Worm (Caenorhabditis elegans) whole organism, L3 larva: ENCODE measurements around the gene Y40H7A.4.

Experiments
- R02D3.7 ChIP-seq: fragments of 150-350 bp; optimal IDR thresholded peaks from 2 replicates; lab custom pipeline; 2014; ENCODE audit warnings: missing biosample characterization, missing genetic modification characterization
- ZK546.5 ChIP-seq: sonication (generic microtip); optimal IDR thresholded peaks from 2 replicates; lab custom pipeline; 2017; ENCODE audit warnings: missing biosample characterization, missing genetic modification characterization
- ama-1 ChIP-seq: fragments of 150-350 bp; optimal IDR thresholded peaks from 2 replicates; lab custom pipeline; 2018
- ceh-16 ChIP-seq: sonication (generic microtip); optimal IDR thresholded peaks from 2 replicates; lab custom pipeline; 2017; ENCODE audit warnings: missing biosample characterization, missing genetic modification characterization
- ceh-28 ChIP-seq: fragments of 150-350 bp; optimal IDR thresholded peaks from 2 replicates; lab custom pipeline; 2014; ENCODE audit warnings: missing biosample characterization, missing genetic modification reagents, missing genetic modification characterization
- ceh-82 ChIP-seq: fragments of 150-350 bp; optimal IDR thresholded peaks from 2 replicates; lab custom pipeline; 2014; ENCODE audit warnings: missing biosample characterization, missing genetic modification characterization
- egl-27 ChIP-seq: sonication (generic microtip); optimal IDR thresholded peaks from 4 replicates; lab custom pipeline; 2017; ENCODE audit warnings: missing biosample characterization, missing genetic modification reagents, missing genetic modification characterization
- egl-5 ChIP-seq: fragments of 150-350 bp; optimal IDR thresholded peaks from 2 replicates; lab custom pipeline; 2017; ENCODE audit warnings: missing biosample characterization, missing genetic modification reagents, missing genetic modification characterization, inconsistent platforms
- elt-1 ChIP-seq: fragments of 150-350 bp; optimal IDR thresholded peaks from 2 replicates; lab custom pipeline; 2014; ENCODE audit warnings: missing biosample characterization, missing genetic modification characterization
- elt-2 ChIP-seq: sonication (generic microtip); optimal IDR thresholded peaks from 2 replicates; lab custom pipeline; 2016; ENCODE audit warnings: missing genetic modification reagents, mild to moderate bottlenecking, missing genetic modification characterization, missing compliant biosample characterization
- elt-3 ChIP-seq, 3 experiments: fragments of 150-350 bp in 1 of 3; sonication (generic microtip) in 2 of 3; optimal IDR thresholded peaks; 2 replicates in 2 of 3; 4 replicates in 1 of 3; lab custom pipeline; 2014 to 2017; ENCODE audit warnings: missing biosample characterization in 3 of 3, missing genetic modification characterization in 3 of 3
- eor-1 ChIP-seq, 2 experiments: fragments of 150-350 bp; optimal IDR thresholded peaks; 2 replicates each; lab custom pipeline; 2014 to 2018; ENCODE audit warnings: missing biosample characterization in 2 of 2, missing genetic modification characterization in 2 of 2
- fkh-10 ChIP-seq: sonication (generic microtip); optimal IDR thresholded peaks from 2 replicates; lab custom pipeline; 2017; ENCODE audit warnings: missing biosample characterization, missing genetic modification reagents, missing genetic modification characterization
- fkh-2 ChIP-seq: fragments of 150-350 bp; optimal IDR thresholded peaks from 2 replicates; lab custom pipeline; 2014; ENCODE audit warnings: missing biosample characterization, missing genetic modification reagents, missing genetic modification characterization
- fos-1 ChIP-seq: fragments of 150-350 bp; optimal IDR thresholded peaks from 2 replicates; lab custom pipeline; 2014; ENCODE audit warnings: missing biosample characterization, missing genetic modification characterization
- hmg-11 ChIP-seq: sonication (generic microtip); optimal IDR thresholded peaks from 2 replicates; lab custom pipeline; 2016; ENCODE audit warnings: missing genetic modification characterization, missing compliant biosample characterization
- jun-1 ChIP-seq: fragments of 150-350 bp; optimal IDR thresholded peaks from 2 replicates; lab custom pipeline; 2014; ENCODE audit warnings: missing biosample characterization, missing genetic modification reagents, missing genetic modification characterization
- lin-15B ChIP-seq: fragments of 150-350 bp; optimal IDR thresholded peaks from 2 replicates; lab custom pipeline; 2014; ENCODE audit warnings: missing biosample characterization, missing genetic modification characterization
- lin-39 ChIP-seq: fragments of 150-350 bp; optimal IDR thresholded peaks from 2 replicates; lab custom pipeline; 2018; ENCODE audit warnings: missing biosample characterization, missing genetic modification reagents, missing genetic modification characterization
- lsy-12 ChIP-seq: sonication (generic microtip); optimal IDR thresholded peaks from 2 replicates; lab custom pipeline; 2016; ENCODE audit warnings: mild to moderate bottlenecking, missing genetic modification characterization, missing compliant biosample characterization
- mdl-1 ChIP-seq: fragments of 150-350 bp; optimal IDR thresholded peaks from 2 replicates; lab custom pipeline; 2014; ENCODE audit warnings: missing biosample characterization, missing genetic modification characterization
- mml-1 ChIP-seq: fragments of 150-350 bp; sonication (generic microtip); optimal IDR thresholded peaks from 3 replicates; lab custom pipeline; 2014; ENCODE audit warnings: missing biosample characterization, missing genetic modification characterization
- nfya-1 ChIP-seq: sonication (generic microtip); optimal IDR thresholded peaks from 2 replicates; lab custom pipeline; 2017; ENCODE audit warnings: missing genetic modification characterization, mild to moderate bottlenecking, missing compliant biosample characterization, antibody characterized with exemption, moderate library complexity; ENCODE audit not compliant: insufficient read depth
- nhr-11 ChIP-seq: fragments of 150-350 bp; optimal IDR thresholded peaks from 2 replicates; lab custom pipeline; 2014; ENCODE audit warnings: missing biosample characterization, missing genetic modification characterization
- nhr-12 ChIP-seq: fragments of 150-350 bp; optimal IDR thresholded peaks from 2 replicates; lab custom pipeline; 2014; ENCODE audit warnings: missing biosample characterization, missing genetic modification characterization
- nhr-237 ChIP-seq: fragments of 150-350 bp; optimal IDR thresholded peaks from 2 replicates; lab custom pipeline; 2014; ENCODE audit warnings: missing biosample characterization, missing genetic modification characterization
- nhr-25 ChIP-seq: sonication (generic microtip); optimal IDR thresholded peaks from 2 replicates; lab custom pipeline; 2017; ENCODE audit warnings: missing biosample characterization, missing genetic modification characterization
- nhr-28 ChIP-seq: fragments of 150-350 bp; optimal IDR thresholded peaks from 2 replicates; lab custom pipeline; 2014; ENCODE audit warnings: missing biosample characterization, missing genetic modification characterization
- nhr-43 ChIP-seq: sonication (generic microtip); optimal IDR thresholded peaks from 2 replicates; lab custom pipeline; 2016; ENCODE audit warnings: mild to moderate bottlenecking, missing genetic modification characterization, missing compliant biosample characterization; ENCODE audit not compliant: poor library complexity, severe bottlenecking
- nhr-76 ChIP-seq: fragments of 150-350 bp; sonication (generic microtip); optimal IDR thresholded peaks from 5 replicates; lab custom pipeline; 2014; ENCODE audit warnings: missing biosample characterization, missing genetic modification characterization
- nhr-77 ChIP-seq: fragments of 150-350 bp; optimal IDR thresholded peaks from 2 replicates; lab custom pipeline; 2014; ENCODE audit warnings: missing biosample characterization, missing genetic modification characterization
- pha-4 ChIP-seq: fragments of 150-350 bp; optimal IDR thresholded peaks from 2 replicates; lab custom pipeline; 2014; ENCODE audit warnings: missing biosample characterization, missing genetic modification reagents, missing genetic modification characterization
- pqm-1 ChIP-seq: fragments of 150-350 bp; optimal IDR thresholded peaks from 2 replicates; lab custom pipeline; 2017; ENCODE audit warnings: missing biosample characterization, missing genetic modification characterization, inconsistent platforms
- sea-2 ChIP-seq: fragments of 150-350 bp; sonication (generic microtip); optimal IDR thresholded peaks from 4 replicates; lab custom pipeline; 2014; ENCODE audit warnings: missing biosample characterization, missing genetic modification reagents, missing genetic modification characterization
- skn-1 ChIP-seq: fragments of 150-350 bp; optimal IDR thresholded peaks from 2 replicates; lab custom pipeline; 2014; ENCODE audit warnings: missing biosample characterization, missing genetic modification characterization
- snpc-4 ChIP-seq: fragments of 150-350 bp; optimal IDR thresholded peaks from 2 replicates; lab custom pipeline; 2014; ENCODE audit warnings: missing biosample characterization, missing genetic modification characterization
- tbx-2 ChIP-seq: sonication (generic microtip); optimal IDR thresholded peaks from 2 replicates; lab custom pipeline; 2016; ENCODE audit warnings: mild to moderate bottlenecking, missing genetic modification characterization, missing compliant biosample characterization
- unc-62 ChIP-seq: fragments of 150-350 bp; sonication (generic microtip); optimal IDR thresholded peaks from 4 replicates; lab custom pipeline; 2014; ENCODE audit warnings: missing biosample characterization, missing genetic modification reagents, missing genetic modification characterization
- zag-1 ChIP-seq: fragments of 150-350 bp; optimal IDR thresholded peaks from 2 replicates; lab custom pipeline; 2014; ENCODE audit warnings: missing biosample characterization, missing genetic modification characterization
- ztf-11 ChIP-seq: fragments of 150-350 bp; optimal IDR thresholded peaks from 2 replicates; lab custom pipeline; 2014; ENCODE audit warnings: missing biosample characterization, missing genetic modification characterization

The Y40H7A.4 gene

DNA sequence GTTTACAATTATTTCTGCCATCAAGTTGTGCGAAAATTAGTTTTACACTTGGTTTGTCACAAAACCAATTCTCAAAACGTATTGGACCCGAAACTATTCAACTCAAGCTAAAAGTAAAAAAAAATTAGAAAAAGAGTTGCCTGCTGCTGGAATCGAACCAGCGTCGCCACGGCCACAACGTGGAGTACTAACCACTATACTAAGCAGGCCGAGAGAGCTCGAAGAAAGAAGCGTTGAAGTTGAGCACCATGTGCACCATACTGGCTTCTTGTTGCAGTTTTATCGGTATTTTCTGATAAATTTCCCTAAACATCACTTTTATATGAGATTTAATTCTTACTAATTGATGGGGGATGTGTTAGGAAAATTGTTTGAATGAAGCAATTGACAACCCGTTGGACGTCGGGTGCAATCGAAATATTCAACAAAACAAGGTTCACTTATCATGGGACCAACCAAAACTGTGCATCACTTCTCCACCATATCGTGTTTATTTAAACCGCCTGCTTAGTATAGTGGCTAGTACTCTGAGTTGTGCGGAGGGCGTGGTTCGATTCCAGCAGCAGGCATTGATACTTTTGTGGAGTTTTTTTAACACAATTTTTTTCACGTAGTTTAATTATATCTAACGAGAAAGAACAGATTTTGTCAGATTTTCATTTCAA lies 12.3 kb upstream of the Y40H7A.4 start:
- TF ChIP-seq fkh-2 (tag; lab: Kevin White, UChicago), result no peak
- no peak for TF ChIP-seq nhr-237
- TF ChIP-seq elt-2 (tag; lab: Kevin White, UChicago), result peak; percentile 12
- TF ChIP-seq nfya-1 (tag; lab: Kevin White, UChicago), result no peak
- TF ChIP-seq sea-2 (GFP tag; lab: Kevin White, UChicago), result no peak
- TF ChIP-seq egl-5, result no peak

DNA sequence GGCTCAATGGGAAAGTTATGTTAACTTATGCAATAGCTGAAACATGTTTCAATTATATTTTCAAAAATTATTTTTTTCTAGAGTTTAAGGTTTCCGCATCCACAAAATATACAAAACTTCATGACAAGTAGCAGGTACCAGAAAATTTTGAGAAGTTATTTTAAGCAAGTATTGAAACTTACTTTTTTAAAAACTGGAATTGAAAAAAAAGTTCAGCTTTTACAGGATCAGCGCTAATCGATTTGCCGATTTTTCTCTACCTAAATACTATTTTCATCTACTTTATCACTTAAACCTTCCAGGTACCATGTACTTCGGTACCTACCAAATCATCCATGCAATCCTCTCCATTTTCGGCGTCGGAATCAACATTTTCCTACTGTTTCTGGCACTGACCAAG lies 4.3 kb upstream of the Y40H7A.4 start, which contains the start of gene srd-23:
Gene srd-23, plus strand, starts transcription at position 301 of the 400 bp plus-strand sequence.
- no peak for TF ChIP-seq lin-39 (tag; lab: Kevin White, UChicago)

DNA sequence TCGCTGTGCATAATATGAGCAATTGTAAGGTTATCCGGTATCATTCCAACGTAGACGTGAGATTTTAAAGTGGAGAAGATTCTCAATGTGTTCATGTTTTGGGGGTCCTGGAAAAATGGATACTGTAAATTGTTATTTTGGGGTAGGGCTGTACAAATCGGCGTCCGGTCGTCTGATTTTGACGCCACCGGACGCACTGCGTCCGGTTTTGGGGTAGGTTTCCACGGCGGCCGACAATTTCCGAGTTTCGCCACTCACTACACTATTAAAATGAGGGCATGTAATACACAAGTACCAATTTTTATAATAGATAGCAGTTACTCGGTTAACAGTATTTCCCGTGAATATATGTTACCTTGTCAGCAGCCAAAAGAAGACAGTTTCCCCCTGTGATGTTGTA lies 6.9 kb downstream of the Y40H7A.4 start:
- TF ChIP-seq ceh-82 (tag; lab: Kevin White, UChicago) (no peak), ztf-11 (tag; lab: Kevin White, UChicago) (no peak)

- TF ChIP-seq unc-62 (GFP tag; lab: Kevin White, UChicago) (no peak), skn-1 (tag; lab: Kevin White, UChicago) (no peak), nhr-28 (tag; lab: Kevin White, UChicago) (no peak), ceh-28 (no peak), mdl-1 (tag; lab: Kevin White, UChicago) (no peak), snpc-4 (tag; lab: Kevin White, UChicago) (no peak), tbx-2 (tag; lab: Kevin White, UChicago) (no peak), ceh-82 (tag; lab: Kevin White, UChicago) (no peak), mml-1 (tag; lab: Kevin White, UChicago) (no peak), ztf-11 (tag; lab: Kevin White, UChicago) (no peak), fkh-10 (no peak), nhr-12 (tag; lab: Kevin White, UChicago) (no peak), eor-1 (tag; optimal IDR thresholded peaks at IDR 0.05; lab: Kevin White, UChicago) (no peak), nhr-77 (tag; lab: Kevin White, UChicago) (no peak), ama-1 (lab: Kevin White, UChicago) (no peak), lsy-12 (no peak), elt-2 (tag; lab: Kevin White, UChicago) (no peak), nhr-11 (tag; lab: Kevin White, UChicago) (no peak)
- TF ChIP-seq, all 47 proteins: peak for 0
Measured at ce11 chrIV:15165602-15166001, 9.7 kb downstream of the Y40H7A.4 start.

ce11 chrIV:15147104-15147503 lies 28.2 kb downstream of the Y40H7A.4 start, which contains the start of gene str-78:
Gene str-78 (minus strand): TSS chrIV:15147204.
- TF ChIP-seq ceh-16 (tag; lab: Kevin White, UChicago), result no peak
- TF ChIP-seq nhr-77 (tag; lab: Kevin White, UChicago), result no peak
- no peak for TF ChIP-seq nhr-25 (tag; lab: Kevin White, UChicago)
- TF ChIP-seq nhr-11 (tag; lab: Kevin White, UChicago), result no peak
- TF ChIP-seq lin-15B (tag; lab: Kevin White, UChicago), result no peak
- TF ChIP-seq zag-1 (tag; lab: Kevin White, UChicago), result no peak
- TF ChIP-seq nhr-237, result no peak
- no peak for TF ChIP-seq pha-4 (tag; lab: Kevin White, UChicago)
- TF ChIP-seq elt-3 (tag; optimal IDR thresholded peaks at IDR 0.05; lab: Kevin White, UChicago), result no peak
- no peak for TF ChIP-seq jun-1 (tag; lab: Kevin White, UChicago)
- no peak for TF ChIP-seq ceh-28
- TF ChIP-seq nhr-43, result no peak

- TF ChIP-seq nfya-1 (tag; lab: Kevin White, UChicago) (no peak), ZK546.5 (no peak), egl-27 (no peak), nhr-76 (tag; lab: Kevin White, UChicago) (no peak), pqm-1 (tag; lab: Kevin White, UChicago) (no peak), elt-1 (no peak), snpc-4 (tag; lab: Kevin White, UChicago) (no peak), zag-1 (tag; lab: Kevin White, UChicago) (no peak), tbx-2 (tag; lab: Kevin White, UChicago) (no peak), R02D3.7 (tag; lab: Kevin White, UChicago) (no peak), hmg-11 (no peak), ceh-28 (no peak), mdl-1 (tag; lab: Kevin White, UChicago) (no peak), elt-3 (tag; optimal IDR thresholded peaks at IDR 0.05; lab: Kevin White, UChicago) (no peak), sea-2 (GFP tag; lab: Kevin White, UChicago) (no peak), fos-1 (no peak), eor-1 (tag; optimal IDR thresholded peaks at IDR 0.05; lab: Kevin White, UChicago) (no peak)
Measured at ce11 chrIV:15140832-15141231, 34.5 kb downstream of the Y40H7A.4 start, which contains the start of gene srg-51. Gene srg-51 (minus strand): TSS chrIV:15140932.
